Worm (Caenorhabditis elegans) whole organism, mixed stage, embryonic: Measurements from ENCODE around the gene clec-173.

Experiments used
- bed-3 ChIP-seq: fragments of 200-800 bp; sonication (Bioruptor generic); optimal IDR thresholded peaks from 3 replicates; lab custom pipeline; 2018; ENCODE audit warnings: mild to moderate bottlenecking, missing genetic modification characterization, moderate library complexity, missing compliant biosample characterization
- ceh-39 ChIP-seq: fragments of 150-350 bp; optimal IDR thresholded peaks from 2 replicates; lab custom pipeline; 2014; ENCODE audit warnings: missing biosample characterization, missing genetic modification characterization
- ceh-83 ChIP-seq: fragments of 200-800 bp; sonication (Bioruptor generic); optimal IDR thresholded peaks from 2 replicates; lab custom pipeline; 2018; ENCODE audit warnings: mild to moderate bottlenecking, missing genetic modification characterization, missing compliant biosample characterization
- ces-1 ChIP-seq: fragments of 150-350 bp; optimal IDR thresholded peaks from 2 replicates; lab custom pipeline; 2014; ENCODE audit warnings: missing biosample characterization, missing genetic modification reagents, missing genetic modification characterization
- cnd-1 ChIP-seq: fragments of 200-800 bp; sonication (Bioruptor generic); optimal IDR thresholded peaks from 2 replicates; lab custom pipeline; 2018; ENCODE audit warnings: mild to moderate bottlenecking, missing genetic modification characterization, missing compliant biosample characterization
- elt-1 ChIP-seq: sonication (generic microtip); optimal IDR thresholded peaks from 2 replicates; lab custom pipeline; 2017; ENCODE audit warnings: missing genetic modification characterization, mild to moderate bottlenecking, missing compliant biosample characterization, antibody characterized with exemption, moderate library complexity, borderline replicate concordance; ENCODE audit not compliant: insufficient read depth
- flh-1 ChIP-seq: fragments of 200-800 bp; sonication (Bioruptor generic); optimal IDR thresholded peaks from 2 replicates; lab custom pipeline; 2018; ENCODE audit warnings: mild to moderate bottlenecking, missing genetic modification characterization, moderate library complexity, missing compliant biosample characterization
- ham-2 ChIP-seq: fragments of 200-800 bp; sonication (Bioruptor generic); optimal IDR thresholded peaks from 2 replicates; lab custom pipeline; 2018; ENCODE audit warnings: mild to moderate bottlenecking, missing genetic modification characterization, missing compliant biosample characterization
- hlh-1 ChIP-seq: fragments of 150-350 bp; optimal IDR thresholded peaks from 2 replicates; lab custom pipeline; 2014; ENCODE audit warnings: missing biosample characterization, missing genetic modification reagents, missing genetic modification characterization
- lin-13 ChIP-seq: fragments of 150-350 bp; optimal IDR thresholded peaks from 2 replicates; lab custom pipeline; 2014; ENCODE audit warnings: missing biosample characterization, missing genetic modification characterization
- lin-32 ChIP-seq: fragments of 200-800 bp; sonication (Bioruptor generic); optimal IDR thresholded peaks from 2 replicates; lab custom pipeline; 2018; ENCODE audit warnings: mild to moderate bottlenecking, missing genetic modification characterization, missing compliant biosample characterization
- lsy-2 ChIP-seq: fragments of 150-350 bp; optimal IDR thresholded peaks from 2 replicates; lab custom pipeline; 2014; ENCODE audit warnings: missing biosample characterization, missing genetic modification characterization
- mep-1 ChIP-seq: fragments of 150-350 bp; optimal IDR thresholded peaks from 2 replicates; lab custom pipeline; 2017; ENCODE audit warnings: missing biosample characterization, missing genetic modification reagents, missing genetic modification characterization, inconsistent platforms
- mls-2 ChIP-seq: sonication (generic microtip); optimal IDR thresholded peaks from 2 replicates; lab custom pipeline; 2016; ENCODE audit warnings: mild to moderate bottlenecking, missing genetic modification characterization, moderate library complexity, missing compliant biosample characterization
- nhr-12 ChIP-seq: fragments of 150-350 bp; optimal IDR thresholded peaks from 2 replicates; lab custom pipeline; 2014; ENCODE audit warnings: missing biosample characterization, missing genetic modification characterization
- nhr-2 ChIP-seq: fragments of 150-350 bp; optimal IDR thresholded peaks from 2 replicates; lab custom pipeline; 2014; ENCODE audit warnings: missing biosample characterization, missing genetic modification characterization
- nhr-237 ChIP-seq: fragments of 150-350 bp; optimal IDR thresholded peaks from 2 replicates; lab custom pipeline; 2014; ENCODE audit warnings: missing biosample characterization, missing genetic modification characterization
- nhr-28 ChIP-seq: fragments of 150-350 bp; optimal IDR thresholded peaks from 2 replicates; lab custom pipeline; 2014; ENCODE audit warnings: missing biosample characterization, missing genetic modification characterization
- nhr-76 ChIP-seq: sonication (generic microtip); optimal IDR thresholded peaks from 2 replicates; lab custom pipeline; 2017; ENCODE audit warnings: missing biosample characterization, missing genetic modification characterization
- pha-4 ChIP-seq: fragments of 150-350 bp; optimal IDR thresholded peaks from 2 replicates; lab custom pipeline; 2018; ENCODE audit warnings: missing biosample characterization, missing genetic modification reagents, missing genetic modification characterization
- snpc-4 ChIP-seq: fragments of 150-350 bp; optimal IDR thresholded peaks from 2 replicates; lab custom pipeline; 2014; ENCODE audit warnings: missing biosample characterization, missing genetic modification characterization
- sptf-1 ChIP-seq: sonication (generic microtip); optimal IDR thresholded peaks from 2 replicates; lab custom pipeline; 2017; ENCODE audit warnings: mild to moderate bottlenecking, missing genetic modification characterization, moderate library complexity, missing compliant biosample characterization
- tbx-8 ChIP-seq: fragments of 200-800 bp; sonication (Bioruptor generic); optimal IDR thresholded peaks from 2 replicates; lab custom pipeline; 2018; ENCODE audit warnings: mild to moderate bottlenecking, missing genetic modification characterization, moderate library complexity, missing compliant biosample characterization
- unc-120 ChIP-seq: sonication (generic microtip); optimal IDR thresholded peaks from 2 replicates; lab custom pipeline; 2017; ENCODE audit warnings: missing genetic modification characterization, missing compliant biosample characterization; ENCODE audit not compliant: poor library complexity, severe bottlenecking
- unc-39 ChIP-seq: fragments of 150-350 bp; optimal IDR thresholded peaks from 2 replicates; lab custom pipeline; 2014; ENCODE audit warnings: missing biosample characterization, missing genetic modification characterization
- unc-62 ChIP-seq: fragments of 150-350 bp; optimal IDR thresholded peaks from 2 replicates; lab custom pipeline; 2014; ENCODE audit warnings: missing biosample characterization, missing genetic modification reagents, missing genetic modification characterization
- zip-8 ChIP-seq: fragments of 150-350 bp; optimal IDR thresholded peaks from 2 replicates; lab custom pipeline; 2014; ENCODE audit warnings: missing biosample characterization, missing genetic modification characterization
- ztf-11 ChIP-seq: fragments of 150-350 bp; optimal IDR thresholded peaks from 2 replicates; lab custom pipeline; 2014; ENCODE audit warnings: missing biosample characterization, missing genetic modification characterization

clec-173 gene

DNA sequence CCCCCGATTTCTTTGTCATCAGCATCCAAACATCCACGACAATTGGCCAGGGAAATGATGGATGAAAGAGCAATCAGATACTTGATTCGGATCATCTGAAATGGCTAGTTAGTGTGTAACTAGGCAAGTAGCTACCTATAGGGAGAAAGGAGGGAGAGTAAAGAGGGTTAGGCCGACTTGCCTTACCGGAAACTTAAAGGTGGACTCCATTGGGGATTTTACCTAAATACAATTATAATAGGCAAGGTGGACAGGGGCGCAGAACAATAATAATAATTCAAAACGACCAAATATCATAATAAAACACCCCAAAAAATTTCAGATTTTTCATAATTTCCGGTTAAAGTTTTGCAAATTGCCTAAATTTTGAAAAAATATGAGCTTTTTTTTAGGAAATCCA lies at the start of gene clec-173:
TSS of gene clec-173 (minus strand) at position 101 of the 400 bp plus-strand sequence.
- TF ChIP-seq flh-1 (GFP tag; lab: Kevin White, UChicago): no peak
- TF ChIP-seq sptf-1 (tag; lab: Kevin White, UChicago): no peak
- TF ChIP-seq ham-2 (GFP tag; lab: Kevin White, UChicago): no peak
- TF ChIP-seq ceh-83 (GFP tag; lab: Kevin White, UChicago): no peak
- no peak for TF ChIP-seq mep-1 (tag; lab: Kevin White, UChicago)
- no peak for TF ChIP-seq lin-32 (GFP tag; lab: Kevin White, UChicago)
- no peak for TF ChIP-seq snpc-4 (tag; lab: Kevin White, UChicago)
- TF ChIP-seq ces-1 (GFP tag; lab: Kevin White, UChicago): no peak
- no peak for TF ChIP-seq unc-39 (tag; lab: Kevin White, UChicago)
- no peak for TF ChIP-seq zip-8 (tag; lab: Kevin White, UChicago)
- TF ChIP-seq cnd-1 (tag; lab: Kevin White, UChicago): no peak
- no peak for TF ChIP-seq elt-1 (tag; lab: Kevin White, UChicago)
- TF ChIP-seq tbx-8 (GFP tag; lab: Kevin White, UChicago): no peak
- TF ChIP-seq ceh-39 (tag; lab: Kevin White, UChicago): no peak
- no peak for TF ChIP-seq lin-13 (tag; lab: Kevin White, UChicago)
- TF ChIP-seq bed-3 (GFP tag; lab: Kevin White, UChicago): no peak
- TF ChIP-seq nhr-2 (tag; lab: Kevin White, UChicago): no peak
- TF ChIP-seq hlh-1 (tag; lab: Kevin White, UChicago): no peak

ce11 chrIV:3313311-3313710 lies 45.8 kb upstream of the clec-173 start:
- TF ChIP-seq lsy-2 (tag; lab: Kevin White, UChicago): peak; percentile 85
- TF ChIP-seq, all 35 proteins: peak for 1; not testable (repeated sequence) for 34

ce11 chrIV:3311243-3311642 lies 43.8 kb upstream of the clec-173 start, which contains the start of gene zip-11:
Gene zip-11, plus strand, starts transcription at chrIV:3311276.
- TF ChIP-seq ceh-39 (tag; lab: Kevin White, UChicago) (peak; percentile 23), nhr-28 (tag; lab: Kevin White, UChicago) (no peak), mep-1 (tag; lab: Kevin White, UChicago) (peak; percentile 24), unc-62 (GFP tag; lab: Kevin White, UChicago) (peak; percentile 34), sptf-1 (tag; lab: Kevin White, UChicago) (no peak), nhr-237 (tag; lab: Kevin White, UChicago) (peak; percentile 24), pha-4 (peak; percentile 60), lsy-2 (tag; lab: Kevin White, UChicago) (peak; percentile 21), zip-8 (tag; lab: Kevin White, UChicago) (no peak), snpc-4 (tag; lab: Kevin White, UChicago) (no peak), bed-3 (GFP tag; lab: Kevin White, UChicago) (no peak), unc-120 (peak; percentile 62)
- TF ChIP-seq, all 35 proteins: peak for 7

ce11 chrIV:3310662-3311219 lies 43.3 kb upstream of the clec-173 start:
- TF ChIP-seq nhr-2 (tag; lab: Kevin White, UChicago) (no peak), ztf-11 (tag; lab: Kevin White, UChicago) (no peak)

DNA sequence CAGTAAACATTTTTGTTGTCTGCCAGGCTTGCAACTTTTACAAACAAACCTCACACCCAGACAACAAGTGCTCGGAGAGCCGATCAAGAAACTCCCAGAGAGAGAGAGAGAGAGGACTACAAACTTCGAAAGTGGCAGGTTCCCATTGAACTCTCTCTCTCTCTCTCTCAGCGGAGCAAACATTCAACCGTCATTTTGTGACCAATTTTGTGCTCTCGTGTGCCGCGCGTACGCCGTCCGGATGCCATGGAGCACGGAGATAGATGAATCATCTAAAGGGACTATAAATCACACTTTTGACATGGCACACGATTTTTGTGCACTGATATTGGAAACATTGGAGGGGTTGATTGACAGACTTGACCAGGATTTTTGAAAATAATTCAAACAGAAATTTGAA lies 41.4 kb upstream of the clec-173 start:
- no peak for TF ChIP-seq zip-8 (tag; lab: Kevin White, UChicago)
- TF ChIP-seq, all 35 proteins: peak for 0

ce11 chrIV:3307463-3307862 lies 40.0 kb upstream of the clec-173 start, which contains the start of gene W08E12.9:
Gene W08E12.9, minus strand, starts transcription at chrIV:3307563.
- TF ChIP-seq sptf-1 (tag; lab: Kevin White, UChicago) (no peak), snpc-4 (tag; lab: Kevin White, UChicago) (no peak)

DNA sequence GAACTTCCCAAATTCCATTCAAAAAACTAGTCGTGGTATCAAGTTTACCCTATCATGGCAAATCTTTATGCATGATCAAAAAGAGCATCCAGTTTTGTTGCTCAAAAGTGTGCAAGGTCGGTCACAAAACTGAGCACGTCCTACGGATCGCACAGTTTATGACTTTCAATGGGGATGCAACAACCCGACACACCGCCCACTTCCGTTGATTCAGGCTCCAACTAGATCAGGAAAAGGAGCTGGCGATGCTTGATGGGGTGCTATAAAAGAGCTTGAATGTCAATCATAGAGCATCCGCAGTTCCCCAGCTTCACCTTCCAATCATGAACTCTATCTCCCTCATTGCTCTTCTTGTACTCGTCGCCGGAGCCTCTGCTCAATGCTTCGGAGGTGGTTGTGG lies 38.1 kb upstream of the clec-173 start, which contains the start of gene W08E12.2:
TSS of gene W08E12.2 (plus strand) at position 301 of the 400 bp plus-strand sequence.
- TF ChIP-seq nhr-12 (tag; lab: Kevin White, UChicago) (no peak), unc-120 (no peak), lin-32 (GFP tag; lab: Kevin White, UChicago) (no peak), bed-3 (GFP tag; lab: Kevin White, UChicago) (no peak), nhr-237 (tag; lab: Kevin White, UChicago) (no peak), hlh-1 (tag; lab: Kevin White, UChicago) (no peak), nhr-76 (tag; lab: Kevin White, UChicago) (no peak), mls-2 (no peak)
